Worm (Caenorhabditis elegans) whole organism, young adult: ENCODE results near the gene K02E2.6.

Source experiments
- B0019.2 ChIP-seq: fragments of 200-800 bp; sonication (Bioruptor generic); conservative IDR thresholded peaks from 2 replicates; pipeline ENCODE4 v1.3.6; 2022; ENCODE audit warnings: missing genetic modification reagents, missing genetic modification characterization, missing compliant biosample characterization
- B0261.1 ChIP-seq: sonication (generic microtip); optimal IDR thresholded peaks from 2 replicates; lab custom pipeline; 2016; ENCODE audit warnings: mild to moderate bottlenecking, missing genetic modification characterization, moderate library complexity, missing compliant biosample characterization
- D2030.7 ChIP-seq: fragments of 200-800 bp; sonication (Bioruptor generic); IDR thresholded peaks from 2 replicates; pipeline ENCODE4 v1.3.6; 2022; ENCODE audit warnings: missing genetic modification reagents, missing genetic modification characterization, missing compliant biosample characterization
- F33H1.4 ChIP-seq: fragments of 200-800 bp; sonication (Bioruptor generic); IDR thresholded peaks from 2 replicates; pipeline ENCODE4 v1.3.6; 2022; ENCODE audit warnings: missing genetic modification reagents, missing genetic modification characterization, missing compliant biosample characterization
- F49E8.2 ChIP-seq: sonication (generic microtip); optimal IDR thresholded peaks from 3 replicates; lab custom pipeline; 2017; ENCODE audit warnings: missing genetic modification characterization, mild to moderate bottlenecking, missing compliant biosample characterization, antibody characterized with exemption, moderate library complexity; ENCODE audit not compliant: insufficient read depth
- F55B11.4 ChIP-seq: sonication (generic microtip); optimal IDR thresholded peaks from 2 replicates; lab custom pipeline; 2016; ENCODE audit warnings: missing compliant biosample characterization, missing genetic modification characterization, borderline replicate concordance; ENCODE audit not compliant: insufficient read depth
- F57C9.4 ChIP-seq: sonication (generic microtip); optimal IDR thresholded peaks from 2 replicates; lab custom pipeline; 2017; ENCODE audit warnings: mild to moderate bottlenecking, missing genetic modification characterization, missing compliant biosample characterization
- K11D2.4 ChIP-seq: fragments of 200-800 bp; sonication (Bioruptor generic); IDR thresholded peaks from 2 replicates; pipeline ENCODE4 v1.3.6; 2022; ENCODE audit warnings: missing genetic modification reagents, missing genetic modification characterization, missing compliant biosample characterization
- Y79H2A.3 ChIP-seq: fragments of 200-800 bp; sonication (Bioruptor generic); conservative IDR thresholded peaks from 2 replicates; pipeline ENCODE4 v1.3.6; 2022; ENCODE audit warnings: missing genetic modification reagents, missing genetic modification characterization, missing compliant biosample characterization
- Y95B8A.8 ChIP-seq: fragments of 200-800 bp; sonication (Bioruptor generic); IDR thresholded peaks from 2 replicates; pipeline ENCODE4 v1.3.6; 2022; ENCODE audit warnings: missing genetic modification reagents, missing genetic modification characterization, missing compliant biosample characterization
- atf-7 ChIP-seq: sonication (generic microtip); optimal IDR thresholded peaks from 2 replicates; lab custom pipeline; 2017; ENCODE audit warnings: mild to moderate bottlenecking, missing genetic modification characterization, missing compliant biosample characterization
- attf-5 ChIP-seq: fragments of 200-800 bp; sonication (Bioruptor generic); optimal IDR thresholded peaks from 2 replicates; lab custom pipeline; 2018; ENCODE audit warnings: mild to moderate bottlenecking, missing genetic modification characterization, missing compliant biosample characterization
- attf-6 ChIP-seq: fragments of 200-800 bp; sonication (Bioruptor generic); IDR thresholded peaks from 2 replicates; pipeline ENCODE4 v1.3.6; 2022; ENCODE audit warnings: missing genetic modification reagents, missing genetic modification characterization, missing compliant biosample characterization
- ceh-27 ChIP-seq: fragments of 200-800 bp; sonication (Bioruptor generic); optimal IDR thresholded peaks from 2 replicates; lab custom pipeline; 2018; ENCODE audit warnings: mild to moderate bottlenecking, missing genetic modification characterization, moderate library complexity, missing compliant biosample characterization
- ceh-40 ChIP-seq: fragments of 200-800 bp; sonication (Bioruptor generic); IDR thresholded peaks from 2 replicates; pipeline ENCODE4 v1.3.6; 2022; ENCODE audit warnings: missing genetic modification characterization, missing compliant biosample characterization
- ceh-91 ChIP-seq: fragments of 200-800 bp; sonication (Bioruptor generic); IDR thresholded peaks from 2 replicates; pipeline ENCODE4 v1.3.6; 2022; ENCODE audit warnings: missing genetic modification reagents, missing genetic modification characterization, missing compliant biosample characterization
- die-1 ChIP-seq: sonication (generic microtip); optimal IDR thresholded peaks from 2 replicates; lab custom pipeline; 2016; ENCODE audit warnings: missing genotype, mild to moderate bottlenecking, missing genetic modification characterization, missing compliant biosample characterization
- ets-4 ChIP-seq: fragments of 200-800 bp; sonication (Bioruptor generic); optimal IDR thresholded peaks from 2 replicates; lab custom pipeline; 2018; ENCODE audit warnings: mild to moderate bottlenecking, missing genetic modification characterization, missing compliant biosample characterization
- gei-17 ChIP-seq: fragments of 200-800 bp; sonication (Bioruptor generic); optimal IDR thresholded peaks from 2 replicates; lab custom pipeline; 2018; ENCODE audit warnings: mild to moderate bottlenecking, missing genetic modification characterization, missing compliant biosample characterization
- him-1 ChIP-seq: sonication (generic microtip); optimal IDR thresholded peaks from 2 replicates; lab custom pipeline; 2016; ENCODE audit warnings: missing genotype, missing genetic modification reagents, missing genetic modification characterization, missing compliant biosample characterization
- hlh-12 ChIP-seq: sonication (generic microtip); optimal IDR thresholded peaks from 2 replicates; lab custom pipeline; 2016; ENCODE audit warnings: missing genetic modification characterization, missing compliant biosample characterization
- hmg-1.2 ChIP-seq: fragments of 200-800 bp; sonication (Bioruptor generic); IDR thresholded peaks from 2 replicates; pipeline ENCODE4 v1.3.6; 2022; ENCODE audit warnings: missing genetic modification reagents, missing genetic modification characterization, missing compliant biosample characterization
- hmg-20 ChIP-seq: fragments of 200-800 bp; sonication (Bioruptor generic); IDR thresholded peaks from 2 replicates; pipeline ENCODE4 v1.3.6; 2022; ENCODE audit warnings: missing genetic modification reagents, missing genetic modification characterization, missing compliant biosample characterization
- lag-1 ChIP-seq: fragments of 200-800 bp; sonication (Bioruptor generic); IDR thresholded peaks from 2 replicates; pipeline ENCODE4 v1.3.6; 2022; ENCODE audit warnings: missing genetic modification reagents, missing genetic modification characterization, missing compliant biosample characterization
- lin-54 ChIP-seq: fragments of 200-800 bp; sonication (Bioruptor generic); optimal IDR thresholded peaks from 2 replicates; lab custom pipeline; 2018; ENCODE audit warnings: mild to moderate bottlenecking, missing genetic modification characterization, missing compliant biosample characterization
- lir-1 ChIP-seq: fragments of 200-800 bp; sonication (Bioruptor generic); conservative IDR thresholded peaks from 2 replicates; pipeline ENCODE4 v1.3.6; 2022; ENCODE audit warnings: missing genetic modification reagents, missing genetic modification characterization, missing compliant biosample characterization
- lsy-27 ChIP-seq: sonication (generic microtip); optimal IDR thresholded peaks from 2 replicates; lab custom pipeline; 2017; ENCODE audit warnings: missing genetic modification characterization, mild to moderate bottlenecking, missing compliant biosample characterization, antibody characterized with exemption, missing genotype, borderline replicate concordance; ENCODE audit not compliant: insufficient read depth
- madf-6 ChIP-seq: fragments of 200-800 bp; sonication (Bioruptor generic); IDR thresholded peaks from 2 replicates; pipeline ENCODE4 v1.3.6; 2022; ENCODE audit warnings: missing genetic modification reagents, missing genetic modification characterization, missing compliant biosample characterization
- mes-4 ChIP-seq: sonication (generic microtip); optimal IDR thresholded peaks from 2 replicates; lab custom pipeline; 2016; ENCODE audit warnings: missing genotype, missing genetic modification characterization, missing compliant biosample characterization
- mxl-1 ChIP-seq: sonication (generic microtip); optimal IDR thresholded peaks from 2 replicates; lab custom pipeline; 2016; ENCODE audit warnings: missing genetic modification characterization, missing compliant biosample characterization
- nhr-120 ChIP-seq: fragments of 200-800 bp; sonication (Bioruptor generic); IDR thresholded peaks from 2 replicates; pipeline ENCODE4 v1.3.6; 2022; ENCODE audit warnings: missing genetic modification characterization, missing compliant biosample characterization
- nhr-90 ChIP-seq: sonication (generic microtip); optimal IDR thresholded peaks from 2 replicates; lab custom pipeline; 2016; ENCODE audit warnings: missing genotype, mild to moderate bottlenecking, missing genetic modification characterization, missing compliant biosample characterization
- xnd-1 ChIP-seq: sonication (generic microtip); optimal IDR thresholded peaks from 2 replicates; lab custom pipeline; 2016; ENCODE audit warnings: missing genotype, missing genetic modification reagents, missing genetic modification characterization, missing compliant biosample characterization
- ztf-18 ChIP-seq: sonication (generic microtip); optimal IDR thresholded peaks from 2 replicates; lab custom pipeline; 2016; ENCODE audit warnings: missing genotype, mild to moderate bottlenecking, missing genetic modification characterization, missing compliant biosample characterization
- ztf-26 ChIP-seq: sonication (generic microtip); optimal IDR thresholded peaks from 2 replicates; lab custom pipeline; 2017; ENCODE audit warnings: missing genetic modification characterization, missing compliant biosample characterization
- ztf-28 ChIP-seq: fragments of 200-800 bp; sonication (Bioruptor generic); IDR thresholded peaks from 2 replicates; pipeline ENCODE4 v1.3.6; 2022; ENCODE audit warnings: missing genetic modification reagents, missing genetic modification characterization, missing compliant biosample characterization
- ztf-3 ChIP-seq: fragments of 200-800 bp; sonication (Bioruptor generic); optimal IDR thresholded peaks from 2 replicates; lab custom pipeline; 2018; ENCODE audit warnings: mild to moderate bottlenecking, missing genetic modification characterization, missing compliant biosample characterization

Gene K02E2.6

ce11 chrV:20380320-20380719, at the start of gene K02E2.6:
TSS of gene K02E2.6 (plus strand) at chrV:20380561.
- TF ChIP-seq F49E8.2 (no peak), him-1 (tag; lab: Kevin White, UChicago) (no peak), mes-4 (tag; lab: Kevin White, UChicago) (no peak), ztf-18 (tag; lab: Kevin White, UChicago) (no peak), xnd-1 (no peak), mxl-1 (tag; lab: Kevin White, UChicago) (no peak), K11D2.4 (GFP tag; lab: Robert Waterston, UW) (no peak), nhr-90 (tag; lab: Kevin White, UChicago) (no peak), ceh-91 (GFP tag; lab: Robert Waterston, UW) (no peak), ztf-26 (tag; lab: Kevin White, UChicago) (no peak), lsy-27 (tag; lab: Kevin White, UChicago) (no peak), ceh-27 (GFP tag; lab: Kevin White, UChicago) (no peak), D2030.7 (GFP tag; lab: Robert Waterston, UW) (no peak), hlh-12 (tag; lab: Kevin White, UChicago) (no peak), F33H1.4 (no peak), F57C9.4 (tag; lab: Kevin White, UChicago) (no peak), B0019.2 (GFP tag; lab: Robert Waterston, UW) (no peak)

- TF ChIP-seq F55B11.4 (tag; lab: Kevin White, UChicago): no peak
- no peak for TF ChIP-seq ztf-28 (GFP tag; lab: Robert Waterston, UW)
- no peak for TF ChIP-seq nhr-120 (GFP tag; lab: Robert Waterston, UW)
- TF ChIP-seq K11D2.4 (GFP tag; lab: Robert Waterston, UW): no peak
- no peak for TF ChIP-seq ztf-3
- TF ChIP-seq atf-7: no peak
- no peak for TF ChIP-seq gei-17 (GFP tag; lab: Kevin White, UChicago)
- no peak for TF ChIP-seq Y95B8A.8
- TF ChIP-seq attf-5 (GFP tag; lab: Kevin White, UChicago): no peak
- TF ChIP-seq B0019.2 (GFP tag; lab: Robert Waterston, UW): no peak
Observed at ce11 chrV:20335264-20335663, 45.1 kb upstream of the K02E2.6 start, which contains the start of gene Y38H6A.5. TSS of gene Y38H6A.5 (minus strand) at chrV:20335364.

ce11 chrV:20338020-20338419, 42.3 kb upstream of the K02E2.6 start:
- TF ChIP-seq F57C9.4 (tag; lab: Kevin White, UChicago): no peak
- TF ChIP-seq ets-4 (GFP tag; lab: Kevin White, UChicago): no peak
- TF ChIP-seq lag-1 (GFP tag; lab: Robert Waterston, UW): no peak

- TF ChIP-seq madf-6 (GFP tag; lab: Robert Waterston, UW): no peak
- no peak for TF ChIP-seq hmg-20 (GFP tag; lab: Robert Waterston, UW)
- TF ChIP-seq lsy-27 (tag; lab: Kevin White, UChicago): no peak
- TF ChIP-seq B0261.1 (tag; lab: Kevin White, UChicago): no peak
- TF ChIP-seq lir-1 (GFP tag; lab: Robert Waterston, UW): no peak
- no peak for TF ChIP-seq gei-17 (GFP tag; lab: Kevin White, UChicago)
- TF ChIP-seq ceh-40: no peak
- TF ChIP-seq, all 124 proteins: peak for 0
Observed at ce11 chrV:20338870-20339269, 41.5 kb upstream of the K02E2.6 start.

- no peak for TF ChIP-seq hmg-1.2 (GFP tag; lab: Robert Waterston, UW)
- TF ChIP-seq Y79H2A.3 (GFP tag; lab: Robert Waterston, UW): no peak
- no peak for TF ChIP-seq lin-54 (GFP tag; lab: Kevin White, UChicago)
- TF ChIP-seq attf-6 (GFP tag; lab: Robert Waterston, UW): no peak
- no peak for TF ChIP-seq lag-1 (GFP tag; lab: Robert Waterston, UW)
- TF ChIP-seq die-1 (tag; lab: Kevin White, UChicago): no peak
Observed at ce11 chrV:20344889-20345288, 35.5 kb upstream of the K02E2.6 start, which contains the start of gene Y38H6A.3. TSS of gene Y38H6A.3 (plus strand) at chrV:20345189.
